Worm (Caenorhabditis elegans) whole organism, L2 larva: ENCODE measurements around the gene srg-67.

Experiments used
- R02D3.7 ChIP-seq: fragments of 150-350 bp; optimal IDR thresholded peaks from 2 replicates; lab custom pipeline; 2014; ENCODE audit warnings: missing biosample characterization, missing genetic modification characterization
- ZK546.5 ChIP-seq: sonication (generic microtip); optimal IDR thresholded peaks from 2 replicates; lab custom pipeline; 2017; ENCODE audit warnings: missing biosample characterization, missing genetic modification characterization
- ama-1 ChIP-seq: fragments of 150-350 bp; optimal IDR thresholded peaks from 2 replicates; lab custom pipeline; 2018; ENCODE audit warnings: inconsistent platforms
- blmp-1 ChIP-seq: sonication (generic microtip); optimal IDR thresholded peaks from 2 replicates; lab custom pipeline; 2017; ENCODE audit warnings: missing genetic modification characterization, mild to moderate bottlenecking, missing compliant biosample characterization, antibody characterized with exemption, moderate library complexity; ENCODE audit not compliant: insufficient read depth
- ceh-16 ChIP-seq: fragments of 150-350 bp; optimal IDR thresholded peaks from 2 replicates; lab custom pipeline; 2014; ENCODE audit warnings: missing biosample characterization, missing genetic modification characterization
- ceh-82 ChIP-seq: fragments of 150-350 bp; optimal IDR thresholded peaks from 2 replicates; lab custom pipeline; 2014; ENCODE audit warnings: missing biosample characterization, missing genetic modification characterization
- crh-2 ChIP-seq: sonication (generic microtip); optimal IDR thresholded peaks from 2 replicates; lab custom pipeline; 2017; ENCODE audit warnings: missing biosample characterization, missing genetic modification characterization
- egl-27 ChIP-seq: sonication (generic microtip); optimal IDR thresholded peaks from 3 replicates; lab custom pipeline; 2017; ENCODE audit warnings: missing biosample characterization, missing genetic modification reagents, missing genetic modification characterization
- elt-1 ChIP-seq: fragments of 150-350 bp; optimal IDR thresholded peaks from 2 replicates; lab custom pipeline; 2014; ENCODE audit warnings: missing biosample characterization, missing genetic modification characterization
- elt-3 ChIP-seq: sonication (generic microtip); optimal IDR thresholded peaks from 2 replicates; lab custom pipeline; 2017; ENCODE audit warnings: missing biosample characterization, missing genetic modification characterization
- fos-1 ChIP-seq: fragments of 150-350 bp; optimal IDR thresholded peaks from 2 replicates; lab custom pipeline; 2014; ENCODE audit warnings: missing biosample characterization, missing genetic modification characterization
- gmeb-1 ChIP-seq: fragments of 150-350 bp; optimal IDR thresholded peaks from 2 replicates; lab custom pipeline; 2014; ENCODE audit warnings: missing biosample characterization, missing genetic modification characterization
- mab-5 ChIP-seq: fragments of 150-350 bp; optimal IDR thresholded peaks from 2 replicates; lab custom pipeline; 2014; ENCODE audit warnings: missing biosample characterization, missing genetic modification characterization
- mdl-1 ChIP-seq, 2 experiments: fragments of 150-350 bp in 1 of 2; sonication (generic microtip) in 1 of 2; optimal IDR thresholded peaks; 2 replicates each; lab custom pipeline; 2017; ENCODE audit warnings: missing biosample characterization in 2 of 2, missing genetic modification characterization in 2 of 2
- nhr-10 ChIP-seq: sonication (generic microtip); optimal IDR thresholded peaks from 2 replicates; lab custom pipeline; 2017; ENCODE audit warnings: missing biosample characterization, missing genetic modification characterization
- nhr-129 ChIP-seq: fragments of 150-350 bp; optimal IDR thresholded peaks from 2 replicates; lab custom pipeline; 2014; ENCODE audit warnings: missing biosample characterization, missing genetic modification characterization
- nhr-21 ChIP-seq: fragments of 150-350 bp; optimal IDR thresholded peaks from 2 replicates; lab custom pipeline; 2014; ENCODE audit warnings: missing biosample characterization, missing genetic modification characterization
- nhr-23 ChIP-seq: fragments of 150-350 bp; optimal IDR thresholded peaks from 2 replicates; lab custom pipeline; 2014; ENCODE audit warnings: missing biosample characterization, missing genetic modification reagents, missing genetic modification characterization
- nhr-237 ChIP-seq: fragments of 150-350 bp; optimal IDR thresholded peaks from 2 replicates; lab custom pipeline; 2014; ENCODE audit warnings: missing biosample characterization, missing genetic modification characterization
- nhr-77 ChIP-seq: fragments of 150-350 bp; optimal IDR thresholded peaks from 2 replicates; lab custom pipeline; 2014; ENCODE audit warnings: missing biosample characterization, missing genetic modification characterization
- peb-1 ChIP-seq: fragments of 150-350 bp; optimal IDR thresholded peaks from 2 replicates; lab custom pipeline; 2014; ENCODE audit warnings: missing biosample characterization, missing genetic modification characterization
- sma-3 ChIP-seq: sonication (generic microtip); optimal IDR thresholded peaks from 2 replicates; lab custom pipeline; 2016; ENCODE audit warnings: missing genetic modification reagents, missing genetic modification characterization, missing compliant biosample characterization
- sma-9 ChIP-seq, 2 experiments: fragments of 150-350 bp in 1 of 2; sonication (generic microtip) in 1 of 2; optimal IDR thresholded peaks; 2 replicates each; lab custom pipeline; 2014 to 2016; ENCODE audit warnings: missing genetic modification characterization in 2 of 2, mild to moderate bottlenecking in 1 of 2, missing biosample characterization in 1 of 2, missing compliant biosample characterization in 1 of 2, missing genetic modification reagents in 1 of 2, moderate library complexity in 1 of 2
- unc-39 ChIP-seq: fragments of 150-350 bp; optimal IDR thresholded peaks from 2 replicates; lab custom pipeline; 2014; ENCODE audit warnings: missing biosample characterization, missing genetic modification characterization
- unc-55 ChIP-seq: fragments of 150-350 bp; sonication (generic microtip); optimal IDR thresholded peaks from 3 replicates; lab custom pipeline; 2014; ENCODE audit warnings: missing biosample characterization, missing genetic modification reagents, missing genetic modification characterization
- unc-62 ChIP-seq: fragments of 150-350 bp; optimal IDR thresholded peaks from 2 replicates; lab custom pipeline; 2014; ENCODE audit warnings: missing biosample characterization, missing genetic modification reagents, missing genetic modification characterization
- zag-1 ChIP-seq: fragments of 150-350 bp; optimal IDR thresholded peaks from 2 replicates; lab custom pipeline; 2014; ENCODE audit warnings: missing biosample characterization, missing genetic modification characterization
- ztf-1 ChIP-seq: fragments of 200-800 bp; sonication (Bioruptor generic); conservative IDR thresholded peaks from 2 replicates; pipeline ENCODE4 v1.3.6; 2022; ENCODE audit warnings: missing genetic modification characterization, missing compliant biosample characterization
- ztf-11 ChIP-seq: sonication (generic microtip); optimal IDR thresholded peaks from 2 replicates; lab custom pipeline; 2017; ENCODE audit warnings: missing biosample characterization, missing genetic modification characterization
- ztf-4 ChIP-seq: fragments of 150-350 bp; optimal IDR thresholded peaks from 2 replicates; lab custom pipeline; 2014; ENCODE audit warnings: missing biosample characterization, missing genetic modification characterization

srg-67 gene

ce11 chrV:5504807-5505442 is 42.1 kb upstream of the srg-67 start, which contains the start of the genes dnj-19 and nhr-47 (continued):
- TF ChIP-seq elt-3 (tag; lab: Kevin White, UChicago) (no peak), elt-1 (tag; lab: Kevin White, UChicago) (no peak), fos-1 (tag; lab: Kevin White, UChicago) (peak; percentile 49), gmeb-1 (tag; lab: Kevin White, UChicago) (peak; percentile 90), nhr-129 (tag; lab: Kevin White, UChicago) (peak; percentile 87), unc-62 (peak; percentile 22), ceh-82 (tag; lab: Kevin White, UChicago) (peak; percentile 50), mab-5 (tag; lab: Kevin White, UChicago) (peak; percentile 86), ZK546.5 (no peak), unc-39 (tag; lab: Kevin White, UChicago) (no peak), nhr-237 (peak; percentile 7), nhr-21 (tag; lab: Kevin White, UChicago) (peak; percentile 81), R02D3.7 (peak; percentile 36), sma-3 (peak; percentile 90), sma-9 (GFP tag; optimal IDR thresholded peaks at IDR 0.05; lab: Kevin White, UChicago) (peak; percentile 91), sma-9 (tag; optimal IDR thresholded peaks at IDR 0.05; lab: Kevin White, UChicago) (no peak), nhr-23 (tag; lab: Kevin White, UChicago) (no peak)

ce11 chrV:5504295-5504694 is 41.5 kb upstream of the srg-67 start:
- no peak for TF ChIP-seq ztf-4 (tag; lab: Kevin White, UChicago)
- no peak for TF ChIP-seq crh-2
- TF ChIP-seq ztf-11 (tag; lab: Kevin White, UChicago): no peak
- no peak for TF ChIP-seq nhr-129 (tag; lab: Kevin White, UChicago)
- no peak for TF ChIP-seq blmp-1 (tag; lab: Kevin White, UChicago)
- TF ChIP-seq zag-1 (tag; lab: Kevin White, UChicago): no peak
- no peak for TF ChIP-seq unc-39 (tag; lab: Kevin White, UChicago)
- TF ChIP-seq ztf-1 (GFP tag; lab: Robert Waterston, UW): no peak
- TF ChIP-seq ceh-16: no peak
- TF ChIP-seq nhr-77: no peak
- no peak for TF ChIP-seq peb-1 (tag; lab: Kevin White, UChicago)

- TF ChIP-seq ama-1 (lab: Kevin White, UChicago): peak; percentile 29
- peak; percentile 6 for TF ChIP-seq sma-3
- no peak for TF ChIP-seq nhr-23 (tag; lab: Kevin White, UChicago)
These were observed 39.9 kb upstream of the srg-67 start for ce11 chrV:5502701-5503100.

ce11 chrV:5499475-5499874 is 36.7 kb upstream of the srg-67 start:
- no peak for TF ChIP-seq ztf-1 (GFP tag; lab: Robert Waterston, UW)
- no peak for TF ChIP-seq mdl-1 (tag; optimal IDR thresholded peaks at IDR 0.05; lab: Kevin White, UChicago)
- TF ChIP-seq peb-1 (tag; lab: Kevin White, UChicago): no peak
- no peak for TF ChIP-seq crh-2
- no peak for TF ChIP-seq unc-55 (GFP tag; lab: Kevin White, UChicago)
- no peak for TF ChIP-seq egl-27 (tag; lab: Kevin White, UChicago)
- TF ChIP-seq fos-1 (tag; lab: Kevin White, UChicago): no peak
- TF ChIP-seq ceh-82 (tag; lab: Kevin White, UChicago): no peak
- TF ChIP-seq, all 48 proteins: peak for 0

ce11 chrV:5493447-5493846 is 30.7 kb upstream of the srg-67 start, which contains the start of gene T05C3.2:
Gene T05C3.2, plus strand, starts transcription at chrV:5493747.
- no peak for TF ChIP-seq crh-2
- TF ChIP-seq mab-5 (tag; lab: Kevin White, UChicago): no peak

- TF ChIP-seq gmeb-1 (tag; lab: Kevin White, UChicago) (peak; percentile 20), fos-1 (tag; lab: Kevin White, UChicago) (peak; percentile 89), nhr-10 (tag; lab: Kevin White, UChicago) (no peak), crh-2 (peak; percentile 28)
These were observed 27.4 kb upstream of the srg-67 start, which contains the start of gene T05C3.6 for ce11 chrV:5490205-5490604. Gene T05C3.6, plus strand, starts transcription at chrV:5490445.
